Fruit fly (Drosophila melanogaster) whole organism, embryonic: Measurements from ENCODE around the gene CG15878.
A peak's percentile ranks its signal among the peaks of the same experiment; 100 is the strongest.

Experiments used
- Atf3 ChIP-seq: fragments of 200-800 bp; sonication (Bioruptor generic); optimal IDR thresholded peaks from 3 replicates; lab custom pipeline; 2016; ENCODE audit warnings: missing biosample characterization, missing genetic modification characterization
- Atf6 ChIP-seq: fragments of 200-800 bp; sonication (Bioruptor generic); IDR thresholded peaks from 2 replicates; pipeline ENCODE4 v1.3.6; 2022; ENCODE audit warnings: missing biosample characterization, missing genetic modification characterization
- Bteb2 ChIP-seq: fragments of 200-800 bp; sonication (Bioruptor generic); optimal IDR thresholded peaks from 2 replicates; lab custom pipeline; 2016; ENCODE audit warnings: missing biosample characterization, missing genetic modification characterization
- CG13287 ChIP-seq: fragments of 200-800 bp; sonication (Bioruptor generic); IDR thresholded peaks from 2 replicates; pipeline ENCODE4 v1.3.6; 2022; ENCODE audit warnings: missing biosample characterization, missing genetic modification characterization; ENCODE audit not compliant: partially characterized antibody
- CG13424 ChIP-seq: fragments of 200-800 bp; sonication (Bioruptor generic); optimal IDR thresholded peaks from 2 replicates; lab custom pipeline; 2019; ENCODE audit warnings: missing biosample characterization, mild to moderate bottlenecking, missing genetic modification characterization, moderate library complexity
- CG13775 ChIP-seq: fragments of 200-800 bp; sonication (Bioruptor generic); optimal IDR thresholded peaks from 3 replicates; lab custom pipeline; 2017; ENCODE audit warnings: missing biosample characterization, mild to moderate bottlenecking, missing genetic modification characterization
- CG1529 ChIP-seq: fragments of 200-800 bp; sonication (Bioruptor generic); optimal IDR thresholded peaks from 3 replicates; lab custom pipeline; 2018; ENCODE audit warnings: missing biosample characterization, missing genetic modification characterization
- CG18619 ChIP-seq: fragments of 200-800 bp; sonication (Bioruptor generic); optimal IDR thresholded peaks from 3 replicates; lab custom pipeline; 2017; ENCODE audit warnings: missing biosample characterization, mild to moderate bottlenecking, missing genetic modification characterization
- CG2116 ChIP-seq: fragments of 200-800 bp; sonication (Bioruptor generic); optimal IDR thresholded peaks from 3 replicates; lab custom pipeline; 2018; ENCODE audit warnings: missing biosample characterization, mild to moderate bottlenecking, missing genetic modification characterization
- CG31365 ChIP-seq: fragments of 200-800 bp; sonication (Bioruptor generic); optimal IDR thresholded peaks from 2 replicates; lab custom pipeline; 2018; ENCODE audit warnings: missing biosample characterization, mild to moderate bottlenecking, missing genetic modification characterization
- CG34376 ChIP-seq: fragments of 200-800 bp; sonication (Bioruptor generic); optimal IDR thresholded peaks from 2 replicates; lab custom pipeline; 2018; ENCODE audit warnings: missing biosample characterization, mild to moderate bottlenecking, missing genetic modification characterization
- CG4617 ChIP-seq: fragments of 200-800 bp; sonication (Bioruptor generic); optimal IDR thresholded peaks from 3 replicates; lab custom pipeline; 2016; ENCODE audit warnings: missing biosample characterization, missing genetic modification characterization, borderline replicate concordance
- CG5245 ChIP-seq: fragments of 200-800 bp; sonication (Bioruptor generic); optimal IDR thresholded peaks from 3 replicates; lab custom pipeline; 2016; ENCODE audit warnings: missing biosample characterization, missing genetic modification characterization
- CG6813 ChIP-seq: fragments of 200-800 bp; sonication (Bioruptor generic); optimal IDR thresholded peaks from 2 replicates; lab custom pipeline; 2017; ENCODE audit warnings: missing biosample characterization, missing genetic modification characterization, mild to moderate bottlenecking, moderate library complexity, missing genetic modification reagents
- CG8478 ChIP-seq: fragments of >200 bp; optimal IDR thresholded peaks from 2 replicates; lab custom pipeline; 2018
- CG9817 ChIP-seq: fragments of 200-800 bp; sonication (Bioruptor generic); optimal IDR thresholded peaks from 2 replicates; lab custom pipeline; 2018; ENCODE audit warnings: missing biosample characterization, mild to moderate bottlenecking, missing genetic modification characterization, moderate library complexity
- CTCF ChIP-seq: fragments of 200-800 bp; sonication (Bioruptor generic); optimal IDR thresholded peaks from 2 replicates; lab custom pipeline; 2017; ENCODE audit warnings: missing biosample characterization, mild to moderate bottlenecking, missing genetic modification characterization, moderate library complexity
- CoRest ChIP-seq: fragments of 200-800 bp; sonication (Bioruptor generic); optimal IDR thresholded peaks from 3 replicates; lab custom pipeline; 2018; ENCODE audit warnings: missing biosample characterization, mild to moderate bottlenecking, missing genetic modification characterization, moderate library complexity
- Dll ChIP-seq: fragments of 200-800 bp; sonication (Bioruptor generic); IDR thresholded peaks from 4 replicates; pipeline ENCODE4 v1.3.6; 2022; ENCODE audit warnings: missing biosample characterization, missing genetic modification characterization; ENCODE audit not compliant: partially characterized antibody
- Dref ChIP-seq: fragments of 200-800 bp; sonication (Bioruptor generic); IDR thresholded peaks from 2 replicates; pipeline ENCODE4 v1.3.6; 2022; ENCODE audit warnings: missing biosample characterization, missing genetic modification characterization
- Drgx ChIP-seq: fragments of 200-800 bp; sonication (Bioruptor generic); IDR thresholded peaks from 2 replicates; pipeline ENCODE4 v1.3.6; 2022; ENCODE audit warnings: missing biosample characterization, missing genetic modification characterization
- Hmx ChIP-seq: fragments of 200-800 bp; sonication (Bioruptor generic); optimal IDR thresholded peaks from 2 replicates; lab custom pipeline; 2016; ENCODE audit warnings: missing biosample characterization, missing genetic modification characterization
- Hr78 ChIP-seq, 2 experiments: fragments of 200-800 bp in 1 of 2; fragments of >200 bp in 1 of 2; sonication (Bioruptor generic) in 1 of 2; optimal IDR thresholded peaks; 2 replicates each; lab custom pipeline; 2017 to 2019; ENCODE audit warnings: missing biosample characterization in 2 of 2, missing genetic modification characterization in 2 of 2, mild to moderate bottlenecking in 1 of 2, moderate library complexity in 1 of 2
- Lim3 ChIP-seq: fragments of 200-800 bp; sonication (Bioruptor generic); IDR thresholded peaks from 2 replicates; pipeline ENCODE4 v1.3.6; 2022; ENCODE audit warnings: missing biosample characterization, missing genetic modification characterization
- Med ChIP-seq: fragments of 200-800 bp; sonication (Bioruptor generic); peaks from one replicate; lab custom pipeline; 2016; ENCODE audit warnings: missing biosample characterization, missing genetic modification characterization, mild to moderate bottlenecking, inconsistent platforms, moderate library complexity
- Nf-YB ChIP-seq: fragments of 200-800 bp; sonication (Bioruptor generic); optimal IDR thresholded peaks from 3 replicates; lab custom pipeline; 2019; ENCODE audit warnings: missing biosample characterization, mild to moderate bottlenecking, missing genetic modification characterization, moderate library complexity
- NfI ChIP-seq: fragments of 200-800 bp; sonication (Bioruptor generic); optimal IDR thresholded peaks from 3 replicates; lab custom pipeline; 2018; ENCODE audit warnings: missing biosample characterization, mild to moderate bottlenecking, missing genetic modification characterization, moderate library complexity
- Pdp1 ChIP-seq, 2 experiments: fragments of 200-800 bp; sonication (Bioruptor generic); optimal IDR thresholded peaks; 3 replicates each; lab custom pipeline; 2016; ENCODE audit warnings: missing biosample characterization in 2 of 2, missing genetic modification characterization in 2 of 2, mild to moderate bottlenecking in 1 of 2, moderate library complexity in 1 of 2
- Poxn ChIP-seq: fragments of 200-800 bp; sonication (Bioruptor generic); IDR thresholded peaks from 2 replicates; pipeline ENCODE4 v1.3.6; 2022; ENCODE audit warnings: missing biosample characterization, missing genetic modification characterization
- Ptx1 ChIP-seq: fragments of 200-800 bp; sonication (Bioruptor generic); IDR thresholded peaks from 2 replicates; pipeline ENCODE4 v1.3.6; 2022; ENCODE audit warnings: missing biosample characterization, missing genetic modification characterization
- Sry-β ChIP-seq: fragments of 200-800 bp; sonication (Bioruptor generic); optimal IDR thresholded peaks from 2 replicates; lab custom pipeline; 2018; ENCODE audit warnings: missing biosample characterization, mild to moderate bottlenecking, missing genetic modification characterization, moderate library complexity
- Xrp1 ChIP-seq: fragments of 200-800 bp; sonication (Bioruptor generic); IDR thresholded peaks from 2 replicates; pipeline ENCODE4 v1.3.6; 2022; ENCODE audit warnings: missing biosample characterization, missing genetic modification characterization
- ci ChIP-seq: fragments of 200-800 bp; sonication (Bioruptor generic); IDR thresholded peaks from 3 replicates; pipeline ENCODE4 v1.3.6; 2022; ENCODE audit warnings: missing biosample characterization, missing genetic modification characterization
- dmrt11E ChIP-seq: fragments of 200-800 bp; sonication (Bioruptor generic); optimal IDR thresholded peaks from 3 replicates; lab custom pipeline; 2018; ENCODE audit warnings: missing biosample characterization, mild to moderate bottlenecking, missing genetic modification characterization, moderate library complexity
- ftz-f1 ChIP-seq: fragments of 200-800 bp; sonication (Bioruptor generic); optimal IDR thresholded peaks from 2 replicates; lab custom pipeline; 2016; ENCODE audit warnings: missing biosample characterization, missing genetic modification characterization
- gce ChIP-seq: fragments of 200-800 bp; sonication (Bioruptor generic); IDR thresholded peaks from 3 replicates; pipeline ENCODE4 v1.3.6; 2022; ENCODE audit warnings: missing biosample characterization, missing genetic modification characterization
- gt ChIP-seq: fragments of 200-800 bp; sonication (Bioruptor generic); IDR thresholded peaks from 2 replicates; pipeline ENCODE4 v1.3.6; 2022; ENCODE audit warnings: missing biosample characterization, missing genetic modification characterization
- her ChIP-seq: fragments of 200-800 bp; sonication (Bioruptor generic); optimal IDR thresholded peaks from 2 replicates; lab custom pipeline; 2016; ENCODE audit warnings: missing biosample characterization, missing genetic modification characterization
- jigr1 ChIP-seq: fragments of 200-800 bp; sonication (Bioruptor generic); IDR thresholded peaks from 3 replicates; pipeline ENCODE4 v1.3.6; 2022; ENCODE audit warnings: missing biosample characterization, missing genetic modification characterization
- kah ChIP-seq: fragments of 200-800 bp; sonication (Bioruptor generic); optimal IDR thresholded peaks from 2 replicates; lab custom pipeline; 2018; ENCODE audit warnings: missing biosample characterization, mild to moderate bottlenecking, missing genetic modification characterization
- nmo ChIP-seq: fragments of 200-800 bp; sonication (Bioruptor generic); optimal IDR thresholded peaks from 2 replicates; lab custom pipeline; 2018; ENCODE audit warnings: missing biosample characterization, mild to moderate bottlenecking, missing genetic modification characterization, moderate library complexity
- org-1 ChIP-seq: fragments of 200-800 bp; sonication (Bioruptor generic); optimal IDR thresholded peaks from 2 replicates; lab custom pipeline; 2017; ENCODE audit warnings: missing biosample characterization, missing genetic modification characterization
- pb ChIP-seq: fragments of 200-800 bp; sonication (Bioruptor generic); optimal IDR thresholded peaks from 3 replicates; lab custom pipeline; 2016; ENCODE audit warnings: missing biosample characterization, missing genetic modification characterization
- pros ChIP-seq: fragments of 200-800 bp; sonication (Bioruptor generic); optimal IDR thresholded peaks from 3 replicates; lab custom pipeline; 2019; ENCODE audit warnings: missing biosample characterization, mild to moderate bottlenecking, missing genetic modification characterization, moderate library complexity
- pzg ChIP-seq: fragments of 200-800 bp; sonication (Bioruptor generic); optimal IDR thresholded peaks from 3 replicates; lab custom pipeline; 2018; ENCODE audit warnings: missing biosample characterization, mild to moderate bottlenecking, missing genetic modification characterization, moderate library complexity
- ranshi ChIP-seq: fragments of 200-800 bp; sonication (Bioruptor generic); IDR thresholded peaks from 2 replicates; pipeline ENCODE4 v1.3.6; 2022; ENCODE audit warnings: missing biosample characterization, missing genetic modification characterization
- ro ChIP-seq: fragments of 200-800 bp; sonication (Bioruptor generic); IDR thresholded peaks from 2 replicates; pipeline ENCODE4 v1.3.6; 2022; ENCODE audit warnings: missing biosample characterization, missing genetic modification characterization
- salm ChIP-seq: fragments of 200-800 bp; sonication (Bioruptor generic); optimal IDR thresholded peaks from 2 replicates; lab custom pipeline; 2018; ENCODE audit warnings: missing biosample characterization, mild to moderate bottlenecking, missing genetic modification characterization
- sim ChIP-seq: fragments of 200-800 bp; sonication (Bioruptor generic); IDR thresholded peaks from 2 replicates; pipeline ENCODE4 v1.3.6; 2022; ENCODE audit warnings: missing biosample characterization, missing genetic modification characterization
- zfh1 ChIP-seq: fragments of 200-800 bp; sonication (Bioruptor generic); IDR thresholded peaks from 3 replicates; pipeline ENCODE4 v1.3.6; 2022; ENCODE audit warnings: missing biosample characterization, missing genetic modification characterization

Gene CG15878

dm6 chr3L:2163608-2164007 lies 48.7 kb downstream of the CG15878 start, which contains the start of gene CG15822 (continued):
- no peak for TF ChIP-seq CoRest
- TF ChIP-seq nmo (GFP tag; lab: Kevin White, UChicago): no peak
- 0 out of 3 replicates have a peak, but pooled peaks have one; percentile 40 for TF ChIP-seq ci (GFP tag; lab: Robert Waterston, UW)
- TF ChIP-seq Hr78 (GFP tag; optimal IDR thresholded peaks at IDR 0.05; lab: Kevin White, UChicago): peak in 1 of 2 experiments; percentile 37
- TF ChIP-seq Med: peak; percentile 63
- TF ChIP-seq pros: peak; percentile 27
- TF ChIP-seq Xrp1 (GFP tag; lab: Robert Waterston, UW): no peak
- TF ChIP-seq jigr1: no peak
- TF ChIP-seq ftz-f1: peak; percentile 5
- TF ChIP-seq CG9817 (tag; lab: Kevin White, UChicago): no peak
- TF ChIP-seq CG13287: peak; percentile 33; the same call in 1 of the 2 replicates
- no peak for TF ChIP-seq Lim3 (GFP tag; lab: Robert Waterston, UW)
- TF ChIP-seq CG31365 (tag; lab: Kevin White, UChicago): no peak
- no peak for TF ChIP-seq NfI
- peak; percentile 8; the same call in 1 of the 2 replicates for TF ChIP-seq Ptx1 (GFP tag; lab: Robert Waterston, UW)
- TF ChIP-seq CG4617: no peak

dm6 chr3L:2162623-2163022 lies 49.7 kb downstream of the CG15878 start:
- TF ChIP-seq Drgx (GFP tag; lab: Robert Waterston, UW): peak; percentile 55; the same call in 1 of the 2 replicates
- no peak for TF ChIP-seq kah (GFP tag; lab: Kevin White, UChicago)
- TF ChIP-seq Pdp1 (GFP tag; optimal IDR thresholded peaks at IDR 0.05; lab: Kevin White, UChicago): peak in 1 of 2 experiments; percentile 33

dm6 chr3L:2162019-2162418 lies 50.3 kb downstream of the CG15878 start:
- TF ChIP-seq CG13775 (peak; percentile 32), ro (GFP tag; lab: Robert Waterston, UW) (peak; percentile 27; the same call in 1 of the 2 replicates), pzg (no peak), CG5245 (GFP tag; lab: Kevin White, UChicago) (peak; percentile 82), dmrt11E (tag; lab: Kevin White, UChicago) (peak; percentile 49), org-1 (GFP tag; lab: Kevin White, UChicago) (peak; percentile 37), CG18619 (GFP tag; lab: Kevin White, UChicago) (peak; percentile 28), Nf-YB (peak; percentile 21), Hmx (GFP tag; lab: Kevin White, UChicago) (no peak), gt (GFP tag; lab: Robert Waterston, UW) (peak; percentile 71; the same call in 1 of the 2 replicates), CG13424 (peak; percentile 83), salm (peak; percentile 60), Atf6 (GFP tag; lab: Robert Waterston, UW) (peak; percentile 49; the same call in 1 of the 2 replicates), CG34376 (GFP tag; lab: Kevin White, UChicago) (no peak), Lim3 (GFP tag; lab: Robert Waterston, UW) (peak; percentile 70), CG8478 (lab: Kevin White, UChicago) (no peak), CG1529 (peak; percentile 80), CG2116 (no peak), pb (peak; percentile 63), Sry-β (GFP tag; lab: Kevin White, UChicago) (peak; percentile 40), gce (GFP tag; lab: Robert Waterston, UW) (peak; percentile 88), Poxn (GFP tag; lab: Robert Waterston, UW) (no peak), zfh1 (GFP tag; lab: Robert Waterston, UW) (peak; percentile 87), ranshi (GFP tag; lab: Robert Waterston, UW) (peak; percentile 76), sim (GFP tag; lab: Robert Waterston, UW) (peak; percentile 64; the same call in 1 of the 2 replicates), CTCF (GFP tag; lab: Kevin White, UChicago) (peak; percentile 26), CG6813 (GFP tag; lab: Kevin White, UChicago) (peak; percentile 57), Atf3 (GFP tag; lab: Kevin White, UChicago) (no peak), Dll (GFP tag; lab: Robert Waterston, UW) (no peak), Dref (GFP tag; lab: Robert Waterston, UW) (no peak), Bteb2 (GFP tag; lab: Kevin White, UChicago) (peak; percentile 24), her (GFP tag; lab: Kevin White, UChicago) (peak; percentile 21)
